Worm (Caenorhabditis elegans): ENCODE results near the gene ceh-91.

DNA sequence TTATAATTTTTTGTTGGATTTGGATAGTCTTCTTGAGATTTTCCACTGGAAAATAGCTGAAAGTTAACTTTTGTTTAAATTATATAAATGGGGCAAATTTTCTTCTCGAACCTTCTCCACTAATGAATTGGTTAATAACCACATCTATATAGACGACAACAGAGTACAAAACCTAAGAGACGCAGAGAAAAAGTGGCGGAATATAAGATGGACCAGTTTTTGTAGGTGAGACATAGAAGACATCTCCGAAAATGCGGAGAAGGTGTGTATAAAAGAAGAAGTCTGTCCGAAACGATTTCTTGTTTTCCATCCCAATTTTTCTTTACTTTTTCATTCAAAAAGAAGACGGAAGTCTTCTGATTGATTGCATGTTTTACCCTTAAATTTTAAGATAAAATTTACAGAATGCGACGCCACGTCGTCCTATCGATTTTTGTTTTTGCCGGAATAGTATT, 8.3 kb downstream of the ceh-91 start, which contains the start of gene gly-8:
- TF ChIP-seq snpc-4 (tag; optimal IDR thresholded peaks at IDR 0.05) (no peak), elt-3 (tag; optimal IDR thresholded peaks at IDR 0.05) (no peak), ama-1 (optimal IDR thresholded peaks at IDR 0.05) (no peak), skn-1 (tag; optimal IDR thresholded peaks at IDR 0.05) (no peak), lin-39 (tag; optimal IDR thresholded peaks at IDR 0.05) (no peak), nhr-25 (tag; optimal IDR thresholded peaks at IDR 0.05) (peak; percentile 72), nhr-237 (tag; optimal IDR thresholded peaks at IDR 0.05) (no peak), mdl-1 (tag; optimal IDR thresholded peaks at IDR 0.05) (no peak), lsy-2 (tag; optimal IDR thresholded peaks at IDR 0.05) (peak in 1 of 2 experiments; percentile 12), aly-2 (tag; optimal IDR thresholded peaks at IDR 0.05) (no peak), elt-1 (tag; optimal IDR thresholded peaks at IDR 0.05) (no peak), zag-1 (tag; optimal IDR thresholded peaks at IDR 0.05) (no peak), nhr-10 (tag; optimal IDR thresholded peaks at IDR 0.05) (no peak), unc-62 (GFP tag; optimal IDR thresholded peaks at IDR 0.05) (no peak)
